Fruit fly (Drosophila melanogaster): ENCODE data around the gene Cpr76Bd.
A peak's percentile ranks its signal among the peaks of the same experiment; 100 is the strongest.

Cpr76Bd gene

dm6 chr3L:19516547-19516946 lies 16.0 kb upstream of the Cpr76Bd start (continued):
- no peak for TF ChIP-seq CG15073 (GFP tag; optimal IDR thresholded peaks at IDR 0.05)
- TF ChIP-seq tna (GFP tag; IDR thresholded peaks at IDR 0.05; ENCODE audit: partially characterized antibody): no peak
- TF ChIP-seq sens (GFP tag): peak; percentile 97
- peak; percentile 88 for TF ChIP-seq trh (GFP tag; optimal IDR thresholded peaks at IDR 0.05)
- no peak for TF ChIP-seq run (tag; optimal IDR thresholded peaks at IDR 0.05)
- TF ChIP-seq CG2129 (GFP tag; IDR thresholded peaks at IDR 0.05; ENCODE audit: partially characterized antibody): no peak
- TF ChIP-seq fd96Cb (tag; optimal IDR thresholded peaks at IDR 0.05): peak; percentile 78
- TF ChIP-seq CG10274 (GFP tag; optimal IDR thresholded peaks at IDR 0.05): peak; percentile 83
- no peak for TF ChIP-seq Trl (optimal IDR thresholded peaks at IDR 0.05)
- peak; percentile 98 for TF ChIP-seq Trl (GFP tag; optimal IDR thresholded peaks at IDR 0.05)
- peak; percentile 98 for TF ChIP-seq CG31365 (tag; optimal IDR thresholded peaks at IDR 0.05)
- TF ChIP-seq ato (GFP tag; IDR thresholded peaks at IDR 0.05; ENCODE audit: partially characterized antibody): peak; percentile 50; the same call in 1 of the 2 replicates
- peak; percentile 93 for TF ChIP-seq gce (GFP tag; IDR thresholded peaks at IDR 0.05)
- TF ChIP-seq trem (tag; optimal IDR thresholded peaks at IDR 0.05): peak; percentile 75
- peak; percentile 48 for TF ChIP-seq Dref (GFP tag; IDR thresholded peaks at IDR 0.05)
- peak; percentile 75; the same call in 1 of the 2 replicates for TF ChIP-seq ara (GFP tag; IDR thresholded peaks at IDR 0.05)
- peak; percentile 75 for TF ChIP-seq az2 (GFP tag; optimal IDR thresholded peaks at IDR 0.05)
- no peak for TF ChIP-seq cg (GFP tag; optimal IDR thresholded peaks at IDR 0.05)
- TF ChIP-seq sd (tag; optimal IDR thresholded peaks at IDR 0.05): no peak
- peak; percentile 31; the same call in 1 of the 2 replicates for TF ChIP-seq CG8765 (GFP tag; IDR thresholded peaks at IDR 0.05)
- TF ChIP-seq Gsc (GFP tag; IDR thresholded peaks at IDR 0.05): peak; percentile 76
- peak; percentile 86 for TF ChIP-seq stc (GFP tag; IDR thresholded peaks at IDR 0.05)
- TF ChIP-seq H15 (GFP tag; IDR thresholded peaks at IDR 0.05): peak; percentile 97
- peak; percentile 84 for TF ChIP-seq NK7.1 (GFP tag; optimal IDR thresholded peaks at IDR 0.05)
- peak; percentile 90 for TF ChIP-seq CG4328 (GFP tag; optimal IDR thresholded peaks at IDR 0.05)
- TF ChIP-seq ssp (GFP tag; IDR thresholded peaks at IDR 0.05): peak; percentile 89
- peak; percentile 83 for TF ChIP-seq CoRest (tag; optimal IDR thresholded peaks at IDR 0.05)
- TF ChIP-seq tup (GFP tag; optimal IDR thresholded peaks at IDR 0.05): no peak
- peak; percentile 86 for TF ChIP-seq CG12104 (GFP tag; optimal IDR thresholded peaks at IDR 0.05)
- TF ChIP-seq oc (tag; optimal IDR thresholded peaks at IDR 0.05): peak; percentile 44
- TF ChIP-seq Ets97D (GFP tag; optimal IDR thresholded peaks at IDR 0.05): peak; percentile 100
- TF ChIP-seq B-H2 (GFP tag; optimal IDR thresholded peaks at IDR 0.05): peak; percentile 83
- TF ChIP-seq Kr (GFP tag; optimal IDR thresholded peaks at IDR 0.05): no peak
- TF ChIP-seq dan (GFP tag; IDR thresholded peaks at IDR 0.05): peak; percentile 43; the same call in 1 of the 2 replicates
- TF ChIP-seq CG10267 (tag; optimal IDR thresholded peaks at IDR 0.05): peak; percentile 70
- TF ChIP-seq cato (GFP tag; optimal IDR thresholded peaks at IDR 0.05; ENCODE audit: borderline replicate concordance): peak; percentile 81
- TF ChIP-seq zf30C (GFP tag; optimal IDR thresholded peaks at IDR 0.05): no peak
- peak; percentile 88 for TF ChIP-seq CG8089 (GFP tag; optimal IDR thresholded peaks at IDR 0.05)
- TF ChIP-seq CG8478 (optimal IDR thresholded peaks at IDR 0.05): peak; percentile 84
- TF ChIP-seq CG13123 (GFP tag; optimal IDR thresholded peaks at IDR 0.05): peak; percentile 63
- TF ChIP-seq CG9817 (tag; optimal IDR thresholded peaks at IDR 0.05): peak; percentile 96
- TF ChIP-seq mam (GFP tag; optimal IDR thresholded peaks at IDR 0.05): peak; percentile 95
- TF ChIP-seq bcd (GFP tag; optimal IDR thresholded peaks at IDR 0.05): peak; percentile 97
- peak; percentile 68 to 97 for TF ChIP-seq dpn (GFP tag; optimal IDR thresholded peaks at IDR 0.05)
- TF ChIP-seq CG3281 (GFP tag; optimal IDR thresholded peaks at IDR 0.05): peak; percentile 86
- TF ChIP-seq CG6854 (GFP tag; optimal IDR thresholded peaks at IDR 0.05): peak; percentile 61
- no peak for TF ChIP-seq Nf-YC (tag; optimal IDR thresholded peaks at IDR 0.05)
- TF ChIP-seq toy (GFP tag; IDR thresholded peaks at IDR 0.05): peak; percentile 88
- TF ChIP-seq Max (GFP tag; optimal IDR thresholded peaks at IDR 0.05): peak; percentile 86
- peak; percentile 80 for TF ChIP-seq CG17359 (tag; optimal IDR thresholded peaks at IDR 0.05)
- peak; percentile 94 for TF ChIP-seq CTCF (GFP tag; optimal IDR thresholded peaks at IDR 0.05)
- peak; percentile 80; the same call in 1 of the 2 replicates for TF ChIP-seq Ada2b (GFP tag; IDR thresholded peaks at IDR 0.05)
